Worm (Caenorhabditis elegans) whole organism, L3 larva: Measurements from ENCODE around the gene efk-1.

Source experiments
- R02D3.7 ChIP-seq: fragments of 150-350 bp; optimal IDR thresholded peaks from 2 replicates; lab custom pipeline; 2014; ENCODE audit warnings: missing biosample characterization, missing genetic modification characterization
- aly-2 ChIP-seq: fragments of 150-350 bp; optimal IDR thresholded peaks from 2 replicates; lab custom pipeline; 2014; ENCODE audit warnings: missing biosample characterization, missing genetic modification characterization
- ceh-16 ChIP-seq: sonication (generic microtip); optimal IDR thresholded peaks from 2 replicates; lab custom pipeline; 2017; ENCODE audit warnings: missing biosample characterization, missing genetic modification characterization
- ceh-9 ChIP-seq: sonication (generic microtip); optimal IDR thresholded peaks from 2 replicates; lab custom pipeline; 2018; ENCODE audit warnings: missing biosample characterization, missing genetic modification characterization
- elt-3 ChIP-seq, 3 experiments: fragments of 150-350 bp in 1 of 3; sonication (generic microtip) in 2 of 3; optimal IDR thresholded peaks; 2 replicates in 2 of 3; 4 replicates in 1 of 3; lab custom pipeline; 2014 to 2017; ENCODE audit warnings: missing biosample characterization in 3 of 3, missing genetic modification characterization in 3 of 3
- nhr-12 ChIP-seq: fragments of 150-350 bp; optimal IDR thresholded peaks from 2 replicates; lab custom pipeline; 2014; ENCODE audit warnings: missing biosample characterization, missing genetic modification characterization
- nhr-237 ChIP-seq: fragments of 150-350 bp; optimal IDR thresholded peaks from 2 replicates; lab custom pipeline; 2014; ENCODE audit warnings: missing biosample characterization, missing genetic modification characterization
- zag-1 ChIP-seq: fragments of 150-350 bp; optimal IDR thresholded peaks from 2 replicates; lab custom pipeline; 2014; ENCODE audit warnings: missing biosample characterization, missing genetic modification characterization

ce11 chrIII:6180294-6180693, 11.9 kb upstream of the efk-1 start:
- TF ChIP-seq zag-1 (tag; lab: Kevin White, UChicago) (no peak), R02D3.7 (tag; lab: Kevin White, UChicago) (no peak), nhr-237 (no peak), nhr-12 (no peak), elt-3 (tag; optimal IDR thresholded peaks at IDR 0.05; lab: Kevin White, UChicago) (no peak), ceh-16 (tag; lab: Kevin White, UChicago) (no peak), aly-2 (tag; lab: Kevin White, UChicago) (no peak), ceh-9 (tag; lab: Kevin White, UChicago) (no peak)
